Fruit fly (Drosophila melanogaster) whole organism, embryonic: ENCODE results near the gene her.
A peak's percentile ranks its signal among the peaks of the same experiment; 100 is the strongest.

Experiments used
- Adf1 ChIP-seq: fragments of 200-800 bp; sonication (Bioruptor generic); IDR thresholded peaks from 2 replicates; pipeline ENCODE4 v1.3.6; 2022; ENCODE audit warnings: missing biosample characterization, missing genetic modification characterization
- Atf3 ChIP-seq: fragments of 200-800 bp; sonication (Bioruptor generic); optimal IDR thresholded peaks from 3 replicates; lab custom pipeline; 2016; ENCODE audit warnings: missing biosample characterization, missing genetic modification characterization
- Atf6 ChIP-seq: fragments of 200-800 bp; sonication (Bioruptor generic); IDR thresholded peaks from 2 replicates; pipeline ENCODE4 v1.3.6; 2022; ENCODE audit warnings: missing biosample characterization, missing genetic modification characterization
- C15 ChIP-seq: fragments of 200-800 bp; sonication (Bioruptor generic); IDR thresholded peaks from 3 replicates; pipeline ENCODE4 v1.3.6; 2022; ENCODE audit warnings: missing biosample characterization, missing genetic modification characterization
- CG10274 ChIP-seq: fragments of 200-800 bp; sonication (Bioruptor generic); optimal IDR thresholded peaks from 3 replicates; lab custom pipeline; 2017; ENCODE audit warnings: missing biosample characterization, mild to moderate bottlenecking, missing genetic modification characterization
- CG10654 ChIP-seq: fragments of 200-800 bp; sonication (Bioruptor generic); optimal IDR thresholded peaks from 2 replicates; lab custom pipeline; 2016; ENCODE audit warnings: missing biosample characterization, missing genetic modification characterization
- CG1233 ChIP-seq: fragments of 200-800 bp; sonication (Bioruptor generic); optimal IDR thresholded peaks from 4 replicates; lab custom pipeline; 2018; ENCODE audit warnings: missing biosample characterization, mild to moderate bottlenecking, missing genetic modification characterization
- CG13624 ChIP-seq: fragments of 200-800 bp; sonication (Bioruptor generic); optimal IDR thresholded peaks from 2 replicates; lab custom pipeline; 2016; ENCODE audit warnings: missing biosample characterization, missing genetic modification characterization
- CG13775 ChIP-seq: fragments of 200-800 bp; sonication (Bioruptor generic); optimal IDR thresholded peaks from 3 replicates; lab custom pipeline; 2017; ENCODE audit warnings: missing biosample characterization, mild to moderate bottlenecking, missing genetic modification characterization
- CG14014 ChIP-seq: fragments of 200-800 bp; sonication (Bioruptor generic); IDR thresholded peaks from 2 replicates; pipeline ENCODE4 v1.3.6; 2022; ENCODE audit warnings: missing biosample characterization, missing genetic modification characterization
- CG15269 ChIP-seq: fragments of 200-800 bp; sonication (Bioruptor generic); optimal IDR thresholded peaks from 2 replicates; lab custom pipeline; 2018; ENCODE audit warnings: missing biosample characterization, mild to moderate bottlenecking, missing genetic modification characterization, moderate library complexity
- CG18262 ChIP-seq: fragments of 200-800 bp; optimal IDR thresholded peaks from 3 replicates; lab custom pipeline; 2019; ENCODE audit warnings: missing biosample characterization, mild to moderate bottlenecking, missing genetic modification characterization, moderate library complexity
- CG2116 ChIP-seq: fragments of 200-800 bp; sonication (Bioruptor generic); optimal IDR thresholded peaks from 3 replicates; lab custom pipeline; 2018; ENCODE audit warnings: missing biosample characterization, mild to moderate bottlenecking, missing genetic modification characterization
- CG2129 ChIP-seq: fragments of 200-800 bp; sonication (Bioruptor generic); IDR thresholded peaks from 2 replicates; pipeline ENCODE4 v1.3.6; 2022; ENCODE audit warnings: missing biosample characterization, missing genetic modification characterization; ENCODE audit not compliant: partially characterized antibody
- CG30020 ChIP-seq: fragments of 200-800 bp; optimal IDR thresholded peaks from 2 replicates; lab custom pipeline; 2019; ENCODE audit warnings: missing biosample characterization, mild to moderate bottlenecking, missing genetic modification characterization, moderate library complexity
- CG30431 ChIP-seq: fragments of 200-800 bp; sonication (Bioruptor generic); optimal IDR thresholded peaks from 2 replicates; lab custom pipeline; 2017; ENCODE audit warnings: missing biosample characterization, missing genetic modification characterization
- CG3407 ChIP-seq: fragments of 200-800 bp; sonication (Bioruptor generic); optimal IDR thresholded peaks from 2 replicates; lab custom pipeline; 2018; ENCODE audit warnings: missing biosample characterization, mild to moderate bottlenecking, missing genetic modification characterization
- CG42726 ChIP-seq: fragments of 200-800 bp; sonication (Bioruptor generic); IDR thresholded peaks from 2 replicates; pipeline ENCODE4 v1.3.6; 2022; ENCODE audit warnings: missing biosample characterization, missing genetic modification characterization; ENCODE audit not compliant: partially characterized antibody
- CG6813 ChIP-seq: fragments of 200-800 bp; sonication (Bioruptor generic); optimal IDR thresholded peaks from 2 replicates; lab custom pipeline; 2017; ENCODE audit warnings: missing biosample characterization, missing genetic modification characterization, mild to moderate bottlenecking, moderate library complexity, missing genetic modification reagents
- CG7372 ChIP-seq: fragments of 200-800 bp; sonication (Bioruptor generic); IDR thresholded peaks from 2 replicates; pipeline ENCODE4 v1.3.6; 2022; ENCODE audit warnings: missing biosample characterization, missing genetic modification characterization
- CG7556 ChIP-seq: fragments of 200-800 bp; sonication (Bioruptor generic); optimal IDR thresholded peaks from 2 replicates; lab custom pipeline; 2017; ENCODE audit warnings: missing biosample characterization, mild to moderate bottlenecking, missing genetic modification characterization
- CG7786 ChIP-seq: fragments of 200-800 bp; sonication (Bioruptor generic); optimal IDR thresholded peaks from 2 replicates; lab custom pipeline; 2016; ENCODE audit warnings: missing biosample characterization, missing genetic modification characterization
- CG8089 ChIP-seq: fragments of 200-800 bp; sonication (Bioruptor generic); optimal IDR thresholded peaks from 3 replicates; lab custom pipeline; 2016; ENCODE audit warnings: missing biosample characterization, missing genetic modification characterization
- CG8388 ChIP-seq: fragments of 200-800 bp; sonication (Bioruptor generic); optimal IDR thresholded peaks from 2 replicates; lab custom pipeline; 2019; ENCODE audit warnings: missing biosample characterization, mild to moderate bottlenecking, missing genetic modification characterization, moderate library complexity
- CG9437 ChIP-seq: fragments of 200-800 bp; sonication (Bioruptor generic); optimal IDR thresholded peaks from 2 replicates; lab custom pipeline; 2018; ENCODE audit warnings: missing biosample characterization, mild to moderate bottlenecking, missing genetic modification characterization
- CG9727 ChIP-seq: fragments of 200-800 bp; sonication (Bioruptor generic); optimal IDR thresholded peaks from 3 replicates; lab custom pipeline; 2017; ENCODE audit warnings: missing biosample characterization, mild to moderate bottlenecking, missing genetic modification characterization
- CoRest ChIP-seq: fragments of 200-800 bp; sonication (Bioruptor generic); optimal IDR thresholded peaks from 3 replicates; lab custom pipeline; 2018; ENCODE audit warnings: missing biosample characterization, mild to moderate bottlenecking, missing genetic modification characterization, moderate library complexity
- E2f1 ChIP-seq: fragments of 200-800 bp; sonication (Bioruptor generic); IDR thresholded peaks from 2 replicates; pipeline ENCODE4 v1.3.6; 2022; ENCODE audit warnings: missing biosample characterization, missing genetic modification characterization
- HLHmδ ChIP-seq: fragments of 200-800 bp; sonication (Bioruptor generic); optimal IDR thresholded peaks from 2 replicates; lab custom pipeline; 2018; ENCODE audit warnings: missing biosample characterization, mild to moderate bottlenecking, missing genetic modification characterization, moderate library complexity
- Hmr ChIP-seq: fragments of 200-800 bp; sonication (Bioruptor generic); optimal IDR thresholded peaks from 3 replicates; lab custom pipeline; 2017; ENCODE audit warnings: mild to moderate bottlenecking, missing biosample characterization, missing genetic modification reagents, missing genetic modification characterization
- Max ChIP-seq: fragments of 200-800 bp; sonication (Bioruptor generic); optimal IDR thresholded peaks from 2 replicates; lab custom pipeline; 2016; ENCODE audit warnings: missing biosample characterization, mild to moderate bottlenecking, missing genetic modification characterization
- Pdp1 ChIP-seq, 2 experiments: fragments of 200-800 bp; sonication (Bioruptor generic); optimal IDR thresholded peaks; 3 replicates each; lab custom pipeline; 2016; ENCODE audit warnings: missing biosample characterization in 2 of 2, missing genetic modification characterization in 2 of 2, mild to moderate bottlenecking in 1 of 2, moderate library complexity in 1 of 2
- Sox102F ChIP-seq: fragments of 200-800 bp; sonication (Bioruptor generic); optimal IDR thresholded peaks from 2 replicates; lab custom pipeline; 2018; ENCODE audit warnings: missing biosample characterization, mild to moderate bottlenecking, missing genetic modification characterization, moderate library complexity
- amos ChIP-seq: fragments of 200-800 bp; sonication (Bioruptor generic); IDR thresholded peaks from 2 replicates; pipeline ENCODE4 v1.3.6; 2022; ENCODE audit warnings: missing biosample characterization, missing genetic modification characterization; ENCODE audit not compliant: partially characterized antibody
- ase ChIP-seq: fragments of 200-800 bp; sonication (Bioruptor generic); IDR thresholded peaks from 3 replicates; pipeline ENCODE4 v1.3.6; 2022; ENCODE audit warnings: missing biosample characterization, missing genetic modification characterization
- az2 ChIP-seq: fragments of 200-800 bp; sonication (Bioruptor generic); optimal IDR thresholded peaks from 3 replicates; lab custom pipeline; 2016; ENCODE audit warnings: missing biosample characterization, missing genetic modification characterization
- dati ChIP-seq: fragments of 200-800 bp; sonication (Bioruptor generic); IDR thresholded peaks from 2 replicates; pipeline ENCODE4 v1.3.6; 2022; ENCODE audit warnings: missing biosample characterization, missing genetic modification characterization
- fru ChIP-seq: fragments of >200 bp; optimal IDR thresholded peaks from 2 replicates; lab custom pipeline; 2017
- her ChIP-seq: fragments of 200-800 bp; sonication (Bioruptor generic); optimal IDR thresholded peaks from 2 replicates; lab custom pipeline; 2016; ENCODE audit warnings: missing biosample characterization, missing genetic modification characterization
- ind ChIP-seq: fragments of 200-800 bp; sonication (Bioruptor generic); optimal IDR thresholded peaks from 3 replicates; lab custom pipeline; 2016; ENCODE audit warnings: missing biosample characterization, missing genetic modification characterization
- insv ChIP-seq, 2 experiments: fragments of 200-800 bp; sonication (Bioruptor generic); optimal IDR thresholded peaks; 3 replicates each; lab custom pipeline; 2016 to 2018; ENCODE audit warnings: missing biosample characterization in 2 of 2, missing genetic modification characterization in 2 of 2
- lmd ChIP-seq: fragments of 200-800 bp; sonication (Bioruptor generic); IDR thresholded peaks from 2 replicates; pipeline ENCODE4 v1.3.6; 2022; ENCODE audit warnings: missing biosample characterization, missing genetic modification characterization
- lola ChIP-seq, 3 experiments: fragments of >200 bp in 2 of 3; fragments of 200-800 bp in 1 of 3; sonication (Bioruptor generic) in 1 of 3; optimal IDR thresholded peaks; 2 replicates each; lab custom pipeline; 2017 to 2019; ENCODE audit warnings: missing biosample characterization in 3 of 3, missing genetic modification characterization in 3 of 3, mild to moderate bottlenecking in 1 of 3, moderate library complexity in 1 of 3
- maf-S ChIP-seq: fragments of 200-800 bp; sonication (Bioruptor generic); optimal IDR thresholded peaks from 2 replicates; lab custom pipeline; 2016; ENCODE audit warnings: missing biosample characterization, missing genetic modification characterization
- pan ChIP-seq, 4 experiments: fragments of >200 bp in 3 of 4; fragments of 200-800 bp in 1 of 4; sonication (Bioruptor generic) in 1 of 4; optimal IDR thresholded peaks in 3 of 4; IDR thresholded peaks in 1 of 4; 2 replicates each; pipeline versions ENCODE4 v1.3.6 to Lab custom; 2017 to 2022; ENCODE audit warnings: missing biosample characterization in 2 of 4, missing genetic modification characterization in 2 of 4, mixed read lengths in 1 of 4
- pho ChIP-seq: fragments of 200-800 bp; sonication (Bioruptor generic); optimal IDR thresholded peaks from 2 replicates; lab custom pipeline; 2016; ENCODE audit warnings: missing biosample characterization, missing genetic modification characterization
- psq ChIP-seq: fragments of 200-800 bp; sonication (Bioruptor generic); optimal IDR thresholded peaks from 2 replicates; lab custom pipeline; 2017; ENCODE audit warnings: missing biosample characterization, missing genetic modification characterization
- stc ChIP-seq: fragments of 200-800 bp; sonication (Bioruptor generic); IDR thresholded peaks from 2 replicates; pipeline ENCODE4 v1.3.6; 2022; ENCODE audit warnings: missing biosample characterization, missing genetic modification characterization
- trem ChIP-seq: fragments of 200-800 bp; optimal IDR thresholded peaks from 3 replicates; lab custom pipeline; 2019; ENCODE audit warnings: missing biosample characterization, mild to moderate bottlenecking, missing genetic modification characterization, moderate library complexity
- ttk ChIP-seq: fragments of 200-800 bp; sonication (Bioruptor generic); IDR thresholded peaks from 2 replicates; pipeline ENCODE4 v2.1.2; 2022; ENCODE audit warnings: missing biosample characterization, missing genetic modification characterization

her gene

dm6 chr2L:16656692-16657109, 20.3 kb upstream of the her start (continued):
- TF ChIP-seq CG2129 (GFP tag; lab: Robert Waterston, UW) (no peak), Atf6 (GFP tag; lab: Robert Waterston, UW) (peak; percentile 52; the same call in 1 of the 2 replicates), CG9437 (GFP tag; lab: Kevin White, UChicago) (peak; percentile 36), CG3407 (peak; percentile 28), CG7372 (GFP tag; lab: Robert Waterston, UW) (peak; percentile 54), CG7786 (peak; percentile 34), CG13775 (GFP tag; lab: Kevin White, UChicago) (peak; percentile 68), CG1233 (GFP tag; lab: Kevin White, UChicago) (peak; percentile 49), CG9727 (GFP tag; lab: Kevin White, UChicago) (peak; percentile 69), stc (GFP tag; lab: Robert Waterston, UW) (peak; percentile 82), pan (optimal IDR thresholded peaks at IDR 0.05; lab: Kevin White, UChicago) (no peak), pan (GFP tag; optimal IDR thresholded peaks at IDR 0.05 in 1 of 2, IDR thresholded peaks at IDR 0.05 in 1 of 2) (peak in 1 of 2 experiments; percentile 83), ind (GFP tag; lab: Kevin White, UChicago) (peak; percentile 62), CoRest (tag; lab: Kevin White, UChicago) (peak; percentile 86), ttk (GFP tag; lab: Robert Waterston, UW) (peak; percentile 74), CG18262 (tag; lab: Kevin White, UChicago) (peak; percentile 69), HLHmδ (GFP tag; lab: Kevin White, UChicago) (no peak), CG13624 (GFP tag; lab: Kevin White, UChicago) (peak; percentile 19), CG2116 (GFP tag; lab: Kevin White, UChicago) (peak; percentile 52), ase (GFP tag; lab: Robert Waterston, UW) (peak; percentile 69; the same call in 2 of the 3 replicates), CG15269 (tag; lab: Kevin White, UChicago) (no peak), Pdp1 (GFP tag; optimal IDR thresholded peaks at IDR 0.05; lab: Kevin White, UChicago) (peak; percentile 27 to 50), psq (GFP tag; lab: Kevin White, UChicago) (peak; percentile 19), fru (lab: Kevin White, UChicago) (no peak), CG30431 (GFP tag; lab: Kevin White, UChicago) (peak; percentile 2), Atf3 (GFP tag; lab: Kevin White, UChicago) (no peak), E2f1 (peak; percentile 70), her (GFP tag; lab: Kevin White, UChicago) (no peak), Adf1 (GFP tag; lab: Robert Waterston, UW) (peak; percentile 19; the same call in 1 of the 2 replicates), CG10654 (GFP tag; lab: Kevin White, UChicago) (peak; percentile 37), CG30020 (tag; lab: Kevin White, UChicago) (peak; percentile 51), maf-S (GFP tag; lab: Kevin White, UChicago) (peak; percentile 22), Hmr (GFP tag; lab: Kevin White, UChicago) (peak; percentile 62), insv (GFP tag; optimal IDR thresholded peaks at IDR 0.05; lab: Kevin White, UChicago) (no peak), CG7556 (GFP tag; lab: Kevin White, UChicago) (peak; percentile 51), pho (GFP tag; lab: Kevin White, UChicago) (peak; percentile 65), CG8089 (GFP tag; lab: Kevin White, UChicago) (peak; percentile 3), amos (GFP tag; lab: Robert Waterston, UW) (peak; percentile 41), dati (0 out of 2 replicates have a peak, but pooled peaks have one; percentile 15), CG10274 (GFP tag; lab: Kevin White, UChicago) (no peak), CG8388 (peak; percentile 57), az2 (GFP tag; lab: Kevin White, UChicago) (peak; percentile 18), CG14014 (GFP tag; lab: Robert Waterston, UW) (peak; percentile 74), trem (peak; percentile 62), lmd (peak; percentile 72), C15 (0 out of 3 replicates have a peak, but pooled peaks have one; percentile 54), Sox102F (peak; percentile 81), CG42726 (GFP tag; lab: Robert Waterston, UW) (peak; percentile 78), Max (GFP tag; lab: Kevin White, UChicago) (no peak), lola (GFP tag; optimal IDR thresholded peaks at IDR 0.05; lab: Kevin White, UChicago) (peak in 1 of 3 experiments; percentile 73), CG6813 (GFP tag; lab: Kevin White, UChicago) (no peak)
